Fruit fly (Drosophila melanogaster) whole organism, prepupa: ENCODE data around the gene CG3408.

Experiments used
- CG10631 ChIP-seq: fragments of 200-800 bp; sonication (Bioruptor generic); optimal IDR thresholded peaks from 2 replicates; lab custom pipeline; 2016; ENCODE audit warnings: missing biosample characterization, missing genetic modification characterization
- CG11294 ChIP-seq: fragments of 200-800 bp; sonication (Bioruptor generic); IDR thresholded peaks from 2 replicates; pipeline ENCODE4 v1.3.6; 2022; ENCODE audit warnings: missing biosample characterization, missing genetic modification characterization
- CG11762 ChIP-seq: fragments of 200-800 bp; sonication (Bioruptor generic); optimal IDR thresholded peaks from 3 replicates; lab custom pipeline; 2016; ENCODE audit warnings: missing biosample characterization, missing genetic modification characterization; ENCODE audit not compliant: insufficient read depth
- CG11902 ChIP-seq: fragments of 200-800 bp; sonication (Bioruptor generic); optimal IDR thresholded peaks from 3 replicates; lab custom pipeline; 2016; ENCODE audit warnings: missing biosample characterization, missing genetic modification characterization
- CG31627 ChIP-seq: fragments of 200-800 bp; sonication (Bioruptor generic); optimal IDR thresholded peaks from 3 replicates; lab custom pipeline; 2016; ENCODE audit warnings: missing biosample characterization, missing genetic modification characterization
- CG32006 ChIP-seq: fragments of 200-800 bp; sonication (Bioruptor generic); optimal IDR thresholded peaks from 3 replicates; lab custom pipeline; 2017; ENCODE audit warnings: missing biosample characterization, mild to moderate bottlenecking, missing genetic modification characterization
- CG34406 ChIP-seq: fragments of 200-800 bp; sonication (Bioruptor generic); optimal IDR thresholded peaks from 3 replicates; lab custom pipeline; 2016; ENCODE audit warnings: missing biosample characterization, missing genetic modification characterization
- CG6163 ChIP-seq: fragments of 200-800 bp; sonication (Bioruptor generic); IDR thresholded peaks from 3 replicates; pipeline ENCODE4 v1.3.6; 2022; ENCODE audit warnings: missing biosample characterization, missing genetic modification characterization
- CG6276 ChIP-seq: fragments of 200-800 bp; sonication (Bioruptor generic); optimal IDR thresholded peaks from 2 replicates; lab custom pipeline; 2017; ENCODE audit warnings: missing biosample characterization, mild to moderate bottlenecking, missing genetic modification characterization
- CG6808 ChIP-seq: fragments of 200-800 bp; sonication (Bioruptor generic); optimal IDR thresholded peaks from 3 replicates; lab custom pipeline; 2017; ENCODE audit warnings: missing biosample characterization, missing genetic modification characterization, mild to moderate bottlenecking, moderate library complexity, missing genetic modification reagents
- CG6854 ChIP-seq: fragments of 200-800 bp; sonication (Bioruptor generic); optimal IDR thresholded peaks from 2 replicates; lab custom pipeline; 2017; ENCODE audit warnings: missing biosample characterization, mild to moderate bottlenecking, missing genetic modification characterization
- CG7368 ChIP-seq: fragments of 200-800 bp; sonication (Bioruptor generic); optimal IDR thresholded peaks from 3 replicates; lab custom pipeline; 2016; ENCODE audit warnings: missing biosample characterization, missing genetic modification characterization
- CG8319 ChIP-seq: fragments of 200-800 bp; sonication (Bioruptor generic); optimal IDR thresholded peaks from 3 replicates; lab custom pipeline; 2016; ENCODE audit warnings: missing biosample characterization, missing genetic modification characterization
- Eip75B ChIP-seq: fragments of 200-800 bp; sonication (Bioruptor generic); optimal IDR thresholded peaks from 3 replicates; lab custom pipeline; 2016; ENCODE audit warnings: missing biosample characterization, missing genetic modification characterization
- Eip78C ChIP-seq: fragments of 200-800 bp; sonication (Bioruptor generic); peaks from one replicate; lab custom pipeline; 2016; ENCODE audit warnings: missing biosample characterization, missing genetic modification characterization
- Ets96B ChIP-seq: fragments of 200-800 bp; optimal IDR thresholded peaks from 2 replicates; lab custom pipeline; 2019; ENCODE audit warnings: missing biosample characterization, mild to moderate bottlenecking, missing genetic modification characterization, moderate library complexity
- Hr38 ChIP-seq: sonication (Bioruptor generic); optimal IDR thresholded peaks from 2 replicates; lab custom pipeline; 2016; ENCODE audit warnings: missing biosample characterization, missing genetic modification characterization
- Hr39 ChIP-seq: fragments of 200-800 bp; sonication (Bioruptor generic); optimal IDR thresholded peaks from 2 replicates; lab custom pipeline; 2016; ENCODE audit warnings: missing biosample characterization, missing genetic modification characterization
- Hr4 ChIP-seq: fragments of 200-800 bp; sonication (Bioruptor generic); optimal IDR thresholded peaks from 3 replicates; lab custom pipeline; 2016; ENCODE audit warnings: missing biosample characterization, missing genetic modification characterization
- OdsH ChIP-seq: fragments of 200-800 bp; sonication (Bioruptor generic); optimal IDR thresholded peaks from 3 replicates; lab custom pipeline; 2016; ENCODE audit warnings: missing biosample characterization, missing genetic modification characterization
- Sox102F ChIP-seq: fragments of 200-800 bp; sonication (Bioruptor generic); optimal IDR thresholded peaks from 2 replicates; lab custom pipeline; 2016; ENCODE audit warnings: missing biosample characterization, mild to moderate bottlenecking, missing genetic modification characterization
- achi ChIP-seq: fragments of 200-800 bp; sonication (Bioruptor generic); optimal IDR thresholded peaks from 3 replicates; lab custom pipeline; 2016; ENCODE audit warnings: missing biosample characterization, missing genetic modification characterization
- acj6 ChIP-seq: fragments of 200-800 bp; sonication (Bioruptor generic); optimal IDR thresholded peaks from 3 replicates; lab custom pipeline; 2016; ENCODE audit warnings: missing biosample characterization, missing genetic modification characterization
- cyc ChIP-seq: fragments of 200-800 bp; sonication (Bioruptor generic); optimal IDR thresholded peaks from 3 replicates; lab custom pipeline; 2016; ENCODE audit warnings: missing biosample characterization, missing genetic modification characterization
- dsx ChIP-seq: fragments of 200-800 bp; optimal IDR thresholded peaks from 3 replicates; lab custom pipeline; 2019; ENCODE audit warnings: missing biosample characterization, mild to moderate bottlenecking, missing genetic modification characterization, moderate library complexity; ENCODE audit not compliant: poor library complexity, severe bottlenecking
- esn ChIP-seq: fragments of 200-800 bp; sonication (Bioruptor generic); optimal IDR thresholded peaks from 2 replicates; lab custom pipeline; 2016; ENCODE audit warnings: missing biosample characterization, mild to moderate bottlenecking, missing genetic modification characterization, moderate library complexity
- fd59A ChIP-seq: fragments of 200-800 bp; sonication (Bioruptor generic); optimal IDR thresholded peaks from 2 replicates; lab custom pipeline; 2017; ENCODE audit warnings: missing biosample characterization, mild to moderate bottlenecking, missing genetic modification characterization, missing genetic modification reagents
- fd85E ChIP-seq: fragments of 200-800 bp; sonication (Bioruptor generic); optimal IDR thresholded peaks from 3 replicates; lab custom pipeline; 2016; ENCODE audit warnings: missing biosample characterization, missing genetic modification characterization
- fkh ChIP-seq: fragments of 200-800 bp; sonication (Bioruptor generic); optimal IDR thresholded peaks from 3 replicates; lab custom pipeline; 2017; ENCODE audit warnings: missing biosample characterization, mild to moderate bottlenecking, missing genetic modification characterization, moderate library complexity
- net ChIP-seq: fragments of 200-800 bp; sonication (Bioruptor generic); optimal IDR thresholded peaks from 3 replicates; lab custom pipeline; 2016; ENCODE audit warnings: missing biosample characterization, missing genetic modification characterization
- ss ChIP-seq, 2 experiments: fragments of 200-800 bp; sonication (Bioruptor generic); optimal IDR thresholded peaks; 2 replicates in 1 of 2; 3 replicates in 1 of 2; lab custom pipeline; 2017 to 2018; ENCODE audit warnings: mild to moderate bottlenecking in 2 of 2, missing biosample characterization in 2 of 2, missing genetic modification characterization in 2 of 2, moderate library complexity in 1 of 2
- svp ChIP-seq: fragments of 200-800 bp; sonication (Bioruptor generic); peaks from one replicate; lab custom pipeline; 2016; ENCODE audit warnings: missing biosample characterization, missing genetic modification characterization
- vri ChIP-seq: fragments of 200-800 bp; sonication (Bioruptor generic); optimal IDR thresholded peaks from 3 replicates; lab custom pipeline; 2016; ENCODE audit warnings: missing biosample characterization, mild to moderate bottlenecking, missing genetic modification characterization

CG3408 gene

dm6 chr3L:9502294-9502693, 7.1 kb downstream of the CG3408 start:
- TF ChIP-seq net (GFP tag; lab: Kevin White, UChicago) = no peak
- peak; percentile 39 for TF ChIP-seq fkh (GFP tag; lab: Kevin White, UChicago)

dm6 chr3L:9501298-9501697, 8.1 kb downstream of the CG3408 start:
- TF ChIP-seq OdsH (no peak), Eip78C (GFP tag; lab: Kevin White, UChicago) (peak; percentile 23)

- TF ChIP-seq Sox102F (GFP tag; lab: Kevin White, UChicago) (no peak), svp (GFP tag; lab: Kevin White, UChicago) (peak; percentile 82), achi (GFP tag; lab: Kevin White, UChicago) (no peak), CG6163 (GFP tag; lab: Robert Waterston, UW) (no peak), fd85E (GFP tag; lab: Kevin White, UChicago) (no peak), vri (GFP tag; lab: Kevin White, UChicago) (peak; percentile 13)
These were observed 9.2 kb downstream of the CG3408 start for dm6 chr3L:9499919-9500807.

dm6 chr3L:9497981-9498619, 11.3 kb downstream of the CG3408 start:
- TF ChIP-seq svp (GFP tag; lab: Kevin White, UChicago) (peak; percentile 90), Hr39 (GFP tag; lab: Kevin White, UChicago) (no peak), CG8319 (GFP tag; lab: Kevin White, UChicago) (no peak)

- TF ChIP-seq dsx (GFP tag; lab: Kevin White, UChicago) (no peak), Ets96B (tag; lab: Kevin White, UChicago) (no peak), Hr4 (GFP tag; lab: Kevin White, UChicago) (no peak), svp (GFP tag; lab: Kevin White, UChicago) (no peak), CG11762 (GFP tag; lab: Kevin White, UChicago) (no peak), CG11902 (GFP tag; lab: Kevin White, UChicago) (no peak), fd59A (no peak), cyc (no peak), CG6276 (GFP tag; lab: Kevin White, UChicago) (no peak), Eip75B (GFP tag; lab: Kevin White, UChicago) (no peak), CG34406 (GFP tag; lab: Kevin White, UChicago) (no peak), ss (GFP tag; optimal IDR thresholded peaks at IDR 0.05; lab: Kevin White, UChicago) (no peak), CG6808 (GFP tag; lab: Kevin White, UChicago) (no peak), fkh (GFP tag; lab: Kevin White, UChicago) (no peak), esn (GFP tag; lab: Kevin White, UChicago) (no peak), Eip78C (GFP tag; lab: Kevin White, UChicago) (no peak)
These were observed 12.1 kb downstream of the CG3408 start for dm6 chr3L:9497249-9497648.

- TF ChIP-seq acj6 (GFP tag; lab: Kevin White, UChicago) (no peak), CG10631 (GFP tag; lab: Kevin White, UChicago) (no peak), Eip75B (GFP tag; lab: Kevin White, UChicago) (no peak), CG6163 (GFP tag; lab: Robert Waterston, UW) (no peak), Sox102F (GFP tag; lab: Kevin White, UChicago) (no peak), CG11294 (GFP tag; lab: Robert Waterston, UW) (no peak), CG31627 (no peak), Hr38 (GFP tag; lab: Kevin White, UChicago) (no peak), CG7368 (GFP tag; lab: Kevin White, UChicago) (no peak), CG6854 (GFP tag; lab: Kevin White, UChicago) (no peak), CG8319 (GFP tag; lab: Kevin White, UChicago) (no peak), CG32006 (GFP tag; lab: Kevin White, UChicago) (no peak), ss (GFP tag; optimal IDR thresholded peaks at IDR 0.05; lab: Kevin White, UChicago) (no peak), CG11902 (GFP tag; lab: Kevin White, UChicago) (no peak)
These were observed 17.3 kb downstream of the CG3408 start, which contains the start of gene CG32037 for dm6 chr3L:9492115-9492514. Gene CG32037 (minus strand): TSS chr3L:9492215.
